In the genomic region with DNA sequence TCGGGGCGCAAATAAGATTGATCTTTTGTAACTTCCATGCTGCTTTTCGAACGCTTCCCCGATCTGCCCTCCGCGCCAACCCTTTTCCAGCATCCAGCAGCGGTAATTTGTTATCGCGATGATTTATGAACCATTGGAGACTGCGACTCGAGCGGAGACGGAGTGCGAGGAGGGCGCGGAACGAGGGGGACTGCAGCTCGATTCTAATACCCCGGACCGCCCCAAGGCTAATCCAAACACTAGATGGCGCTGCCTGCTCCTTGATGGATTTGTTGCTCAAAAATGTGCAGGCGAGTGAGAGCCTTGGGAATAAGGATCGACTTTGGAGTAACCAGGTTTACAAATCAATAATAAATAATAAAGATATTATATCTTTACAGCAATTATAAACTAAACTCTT, we compare ENCODE assay signal across 2 fruit fly cellular contexts.
A peak's percentile ranks its signal among the peaks of the same experiment; 100 is the strongest.
TF ChIP-seq lines count a peak whose summit lies in the region.

No protein-coding gene starts in this region.

- peak; percentile 62 for TF ChIP-seq CTCF in S2 (optimal IDR thresholded peaks at IDR 0.05; lab: Kevin White, UChicago)
- peak; percentile 29 for TF ChIP-seq CTCF in whole organism, embryonic (GFP tag; optimal IDR thresholded peaks at IDR 0.05; lab: Kevin White, UChicago)

TF ChIP-seq in whole organism, embryonic, 481 proteins besides CTCF, POLR2A, EP300 and RAD21:
- TF ChIP-seq CG12155 (GFP tag; optimal IDR thresholded peaks at IDR 0.05; lab: Kevin White, UChicago): no peak
- no peak for TF ChIP-seq CG11093 (GFP tag; IDR thresholded peaks at IDR 0.05; lab: Robert Waterston, UW)
- no peak for TF ChIP-seq wor (GFP tag; IDR thresholded peaks at IDR 0.05; lab: Robert Waterston, UW)
- no peak for TF ChIP-seq ind (GFP tag; optimal IDR thresholded peaks at IDR 0.05; lab: Kevin White, UChicago)
- no peak for TF ChIP-seq D19A (tag; optimal IDR thresholded peaks at IDR 0.05; lab: Kevin White, UChicago)
- no peak for TF ChIP-seq CG2712 (tag; optimal IDR thresholded peaks at IDR 0.05; lab: Kevin White, UChicago)
- TF ChIP-seq da (GFP tag; optimal IDR thresholded peaks at IDR 0.05; lab: Kevin White, UChicago): no peak
- no peak for TF ChIP-seq HLH4C (GFP tag; IDR thresholded peaks at IDR 0.05; lab: Robert Waterston, UW; ENCODE audit: partially characterized antibody)
- TF ChIP-seq Doc3 (GFP tag; IDR thresholded peaks at IDR 0.05; lab: Robert Waterston, UW; ENCODE audit: partially characterized antibody): no peak
